Worm (Caenorhabditis elegans) whole organism, early embryonic: ENCODE measurements around the gene W02A2.9.

Experiments
- B0310.2 ChIP-seq: sonication (generic microtip); optimal IDR thresholded peaks from 2 replicates; lab custom pipeline; 2016; ENCODE audit warnings: mild to moderate bottlenecking, missing genetic modification characterization, missing compliant biosample characterization
- F13C5.2 ChIP-seq: sonication (generic microtip); optimal IDR thresholded peaks from 2 replicates; lab custom pipeline; 2017; ENCODE audit warnings: mild to moderate bottlenecking, missing genetic modification characterization, inconsistent platforms, missing compliant biosample characterization
- aly-1 ChIP-seq: sonication (generic microtip); optimal IDR thresholded peaks from 2 replicates; lab custom pipeline; 2016; ENCODE audit warnings: missing genetic modification characterization, missing compliant biosample characterization
- ama-1 ChIP-seq: fragments of 150-350 bp; optimal IDR thresholded peaks from 2 replicates; lab custom pipeline; 2014
- ceh-13 ChIP-seq: fragments of 200-800 bp; sonication (Bioruptor generic); optimal IDR thresholded peaks from 2 replicates; lab custom pipeline; 2018; ENCODE audit warnings: mild to moderate bottlenecking, missing genetic modification characterization, missing compliant biosample characterization
- ceh-36 ChIP-seq: sonication (generic microtip); optimal IDR thresholded peaks from 2 replicates; lab custom pipeline; 2016; ENCODE audit warnings: missing genetic modification characterization, inconsistent platforms, missing compliant biosample characterization
- ets-7 ChIP-seq: sonication (generic microtip); optimal IDR thresholded peaks from 2 replicates; lab custom pipeline; 2016; ENCODE audit warnings: missing genotype, missing genetic modification characterization, missing compliant biosample characterization
- flt-1 ChIP-seq: fragments of 200-800 bp; sonication (Bioruptor generic); IDR thresholded peaks from 2 replicates; pipeline ENCODE4 v1.3.6; 2022; ENCODE audit warnings: missing genetic modification characterization, missing compliant biosample characterization
- hmbx-1 ChIP-seq: sonication (generic microtip); optimal IDR thresholded peaks from 2 replicates; lab custom pipeline; 2016; ENCODE audit warnings: mild to moderate bottlenecking, missing genetic modification characterization, missing compliant biosample characterization
- hmg-4 ChIP-seq: fragments of 200-800 bp; sonication (Bioruptor generic); optimal IDR thresholded peaks from 2 replicates; lab custom pipeline; 2018; ENCODE audit warnings: mild to moderate bottlenecking, missing genetic modification characterization, missing compliant biosample characterization
- hnd-1 ChIP-seq: sonication (generic microtip); optimal IDR thresholded peaks from 2 replicates; lab custom pipeline; 2016; ENCODE audit warnings: missing genetic modification characterization, missing compliant biosample characterization
- pes-1 ChIP-seq: fragments of 200-800 bp; sonication (Bioruptor generic); IDR thresholded peaks from 2 replicates; pipeline ENCODE4 v1.3.6; 2022; ENCODE audit warnings: missing genetic modification reagents, missing genetic modification characterization, missing compliant biosample characterization
- scrt-1 ChIP-seq: fragments of 200-800 bp; sonication (Bioruptor generic); IDR thresholded peaks from 2 replicates; pipeline ENCODE4 v1.3.6; 2022; ENCODE audit warnings: missing genetic modification characterization, missing compliant biosample characterization
- sea-1 ChIP-seq: fragments of 200-800 bp; sonication (Bioruptor generic); conservative IDR thresholded peaks from 2 replicates; pipeline ENCODE4 v1.3.6; 2022; ENCODE audit warnings: missing genetic modification characterization, missing compliant biosample characterization
- tbx-11 ChIP-seq: fragments of 200-800 bp; sonication (Bioruptor generic); IDR thresholded peaks from 2 replicates; pipeline ENCODE4 v1.3.6; 2022; ENCODE audit warnings: missing genetic modification characterization, missing compliant biosample characterization
- tbx-37 ChIP-seq: fragments of 200-800 bp; sonication (Bioruptor generic); conservative IDR thresholded peaks from 2 replicates; pipeline ENCODE4 v1.3.6; 2022; ENCODE audit warnings: missing genetic modification reagents, missing genetic modification characterization, missing compliant biosample characterization
- tra-4 ChIP-seq: sonication (generic microtip); optimal IDR thresholded peaks from 2 replicates; lab custom pipeline; 2017; ENCODE audit warnings: missing genetic modification characterization, missing compliant biosample characterization

The W02A2.9 gene

DNA sequence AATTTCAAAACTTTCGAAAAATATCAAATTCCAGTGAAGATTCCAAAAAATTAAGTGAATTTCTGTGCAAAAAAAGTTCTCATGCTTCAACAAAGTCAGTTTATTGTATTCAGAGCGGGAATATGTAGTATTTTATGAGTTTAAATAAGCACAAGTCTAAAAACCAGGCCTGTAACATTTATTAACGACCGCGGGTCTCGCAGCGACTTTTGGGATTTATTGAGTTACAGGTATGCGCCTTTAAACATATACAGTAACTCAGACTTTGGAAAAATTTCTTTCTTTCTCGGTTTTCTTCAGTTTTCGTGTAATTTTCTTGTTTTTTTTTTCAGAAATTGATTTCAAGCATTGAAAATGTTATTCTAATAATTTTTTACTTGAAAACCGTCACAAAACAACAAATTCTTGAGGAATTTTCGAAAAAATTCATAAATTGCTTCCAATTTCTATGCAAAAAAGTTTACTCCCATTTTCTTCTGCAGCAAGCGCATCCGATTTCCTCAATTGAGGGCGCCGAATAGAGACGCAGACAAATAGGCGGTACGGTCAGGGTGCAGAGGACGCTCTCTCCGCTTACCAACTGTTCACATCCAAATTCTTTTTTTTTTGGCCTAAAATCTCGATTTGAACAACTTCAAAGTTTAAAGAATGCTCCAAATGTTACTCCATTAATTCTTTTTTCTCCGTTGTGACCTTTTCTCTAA lies 36.0 kb upstream of the W02A2.9 start:
- TF ChIP-seq hmg-4 (no peak), pes-1 (no peak), flt-1 (GFP tag; lab: Robert Waterston, UW) (no peak), tbx-37 (GFP tag; lab: Robert Waterston, UW) (no peak), aly-1 (no peak), hnd-1 (no peak), ceh-36 (tag; lab: Kevin White, UChicago) (no peak), tbx-11 (GFP tag; lab: Robert Waterston, UW) (no peak), sea-1 (GFP tag; lab: Robert Waterston, UW) (no peak), ets-7 (tag; lab: Kevin White, UChicago) (no peak), B0310.2 (tag; lab: Kevin White, UChicago) (no peak), F13C5.2 (tag; lab: Kevin White, UChicago) (no peak), ama-1 (lab: Kevin White, UChicago) (no peak), hmbx-1 (no peak), tra-4 (tag; lab: Kevin White, UChicago) (no peak), ceh-13 (no peak), scrt-1 (GFP tag; lab: Robert Waterston, UW) (no peak)

DNA sequence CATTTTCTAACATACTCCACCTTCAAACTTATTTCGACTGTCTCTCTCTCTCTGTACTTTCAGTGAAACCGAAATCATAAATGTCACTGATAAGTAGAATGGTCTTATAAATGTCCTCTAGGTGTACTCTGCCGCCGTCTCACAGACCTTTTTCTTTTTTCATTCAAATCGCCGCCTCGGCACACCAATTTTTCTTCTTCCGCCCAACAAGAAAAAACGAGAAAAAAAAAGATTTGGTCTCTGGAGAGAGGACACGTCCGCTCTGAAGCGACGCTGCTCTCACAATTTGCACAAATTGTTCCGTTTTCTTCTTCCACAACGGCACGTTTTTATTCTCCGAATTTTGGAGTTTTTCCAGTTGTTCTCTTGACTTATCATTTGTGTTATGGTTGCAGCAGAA lies 34.3 kb upstream of the W02A2.9 start:
- TF ChIP-seq pes-1 (no peak), sea-1 (GFP tag; lab: Robert Waterston, UW) (no peak)

DNA sequence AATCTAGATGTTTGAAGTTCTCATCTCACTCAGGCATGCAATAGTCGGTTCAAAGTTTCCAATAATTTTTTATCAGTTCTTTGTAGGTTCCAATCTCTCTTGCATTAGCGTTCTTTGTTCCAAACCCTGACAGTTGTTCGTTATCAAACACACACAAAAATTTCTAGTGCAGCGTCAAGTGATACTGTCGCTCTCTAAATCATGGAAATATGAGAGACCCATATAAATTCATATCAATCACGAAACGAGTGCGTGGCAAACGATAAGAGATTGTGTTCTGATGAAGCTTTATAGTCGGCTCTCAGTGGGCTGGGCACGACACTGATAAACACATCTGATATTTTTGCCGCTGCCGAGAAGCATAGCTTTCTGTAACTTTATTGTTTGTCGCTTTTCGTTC lies 33.3 kb upstream of the W02A2.9 start:
- TF ChIP-seq sea-1 (GFP tag; lab: Robert Waterston, UW), result no peak
- TF ChIP-seq tbx-11 (GFP tag; lab: Robert Waterston, UW), result no peak
- no peak for TF ChIP-seq hmbx-1
- no peak for TF ChIP-seq B0310.2 (tag; lab: Kevin White, UChicago)

DNA sequence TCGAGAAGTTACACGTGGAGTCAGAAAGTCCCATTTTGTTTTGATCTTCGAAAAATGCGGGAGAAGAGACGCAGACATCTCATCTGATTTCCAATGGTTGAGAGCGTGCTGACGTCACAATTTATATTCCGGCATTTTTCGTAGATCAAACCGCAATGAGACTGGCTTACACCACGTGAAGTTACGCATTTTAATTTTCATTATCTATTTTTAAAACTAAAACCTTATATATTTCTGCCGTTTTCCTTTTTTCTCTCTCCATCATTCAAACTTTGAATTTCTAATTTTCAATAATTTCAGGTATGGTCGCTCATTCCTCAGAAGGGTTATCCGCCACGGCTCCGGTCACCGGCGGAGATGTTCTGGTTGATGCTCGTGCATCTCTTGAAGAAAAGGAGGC lies 32.1 kb upstream of the W02A2.9 start, which contains the start of gene fat-1:
TSS of gene fat-1 (plus strand) at position 301 of the 400 bp plus-strand sequence.
- TF ChIP-seq pes-1 (no peak), F13C5.2 (tag; lab: Kevin White, UChicago) (no peak), ets-7 (tag; lab: Kevin White, UChicago) (no peak), tbx-37 (GFP tag; lab: Robert Waterston, UW) (no peak), hmbx-1 (no peak)

DNA sequence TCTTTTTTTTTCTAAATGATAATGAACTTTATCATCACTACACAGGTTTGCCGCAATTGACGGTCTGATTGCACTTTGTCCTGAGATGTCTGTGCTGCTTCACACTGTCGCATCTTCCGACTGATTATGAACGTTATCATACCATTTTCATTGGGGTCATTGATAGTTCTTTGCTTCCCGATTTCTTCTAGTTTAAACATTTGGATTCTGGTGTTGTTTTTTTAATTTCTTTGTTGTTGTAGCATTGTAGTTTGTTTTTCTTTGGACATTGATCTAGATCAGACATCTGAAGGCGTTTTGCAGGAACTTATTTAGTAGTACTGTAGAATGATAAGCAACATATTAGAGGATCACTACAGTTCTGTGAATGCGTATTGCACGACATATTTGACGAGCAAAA lies 28.7 kb upstream of the W02A2.9 start:
- no peak for TF ChIP-seq scrt-1 (GFP tag; lab: Robert Waterston, UW)
- no peak for TF ChIP-seq sea-1 (GFP tag; lab: Robert Waterston, UW)
- no peak for TF ChIP-seq tbx-11 (GFP tag; lab: Robert Waterston, UW)
- TF ChIP-seq ama-1 (lab: Kevin White, UChicago), result no peak
- no peak for TF ChIP-seq pes-1
- no peak for TF ChIP-seq ceh-13
- TF ChIP-seq ceh-36 (tag; lab: Kevin White, UChicago), result no peak
- no peak for TF ChIP-seq hmg-4
- no peak for TF ChIP-seq tbx-37 (GFP tag; lab: Robert Waterston, UW)
- no peak for TF ChIP-seq hnd-1
- no peak for TF ChIP-seq tra-4 (tag; lab: Kevin White, UChicago)
- no peak for TF ChIP-seq F13C5.2 (tag; lab: Kevin White, UChicago)
- TF ChIP-seq flt-1 (GFP tag; lab: Robert Waterston, UW), result no peak
- TF ChIP-seq hmbx-1, result no peak
- TF ChIP-seq ets-7 (tag; lab: Kevin White, UChicago), result no peak

DNA sequence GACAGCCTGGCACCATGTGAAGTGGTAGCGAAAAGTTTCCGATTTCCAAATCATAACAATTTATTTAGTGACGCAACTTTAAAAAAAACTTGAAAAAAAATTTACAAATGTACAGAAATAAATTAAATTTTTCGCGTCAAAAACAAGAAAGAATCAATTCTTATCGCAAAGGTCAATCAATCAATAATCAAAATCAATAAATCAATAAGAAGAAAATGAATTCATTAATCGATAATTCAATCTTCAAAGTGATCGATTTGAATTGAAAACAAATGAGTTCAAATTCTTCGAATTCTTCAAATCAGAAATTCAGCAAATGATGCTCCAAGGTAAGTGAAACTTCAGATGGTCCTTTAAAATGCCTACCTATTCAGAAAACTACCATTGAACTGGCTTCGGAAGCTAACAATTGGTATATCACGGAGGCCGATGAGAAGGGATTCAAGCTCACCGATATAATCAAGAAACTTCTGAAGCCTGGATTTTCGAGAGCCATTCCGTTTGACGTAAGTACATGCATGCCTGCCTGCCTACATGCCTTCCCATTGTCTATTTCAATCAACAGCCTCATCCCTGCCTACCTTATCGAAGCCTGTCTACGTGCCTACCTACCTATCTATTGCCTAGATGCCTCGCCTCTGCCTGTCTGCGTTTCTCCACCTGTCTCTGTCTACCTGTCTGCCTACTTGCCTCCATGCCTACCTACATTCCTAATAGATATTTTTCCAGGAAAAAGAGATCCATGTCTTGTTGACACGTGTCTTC lies 27.4 kb upstream of the W02A2.9 start:
- TF ChIP-seq F13C5.2 (tag; lab: Kevin White, UChicago), result no peak
- no peak for TF ChIP-seq ets-7 (tag; lab: Kevin White, UChicago)
- no peak for TF ChIP-seq ceh-13
- TF ChIP-seq aly-1, result no peak
- TF ChIP-seq pes-1, result no peak
- TF ChIP-seq tbx-11 (GFP tag; lab: Robert Waterston, UW), result no peak

DNA sequence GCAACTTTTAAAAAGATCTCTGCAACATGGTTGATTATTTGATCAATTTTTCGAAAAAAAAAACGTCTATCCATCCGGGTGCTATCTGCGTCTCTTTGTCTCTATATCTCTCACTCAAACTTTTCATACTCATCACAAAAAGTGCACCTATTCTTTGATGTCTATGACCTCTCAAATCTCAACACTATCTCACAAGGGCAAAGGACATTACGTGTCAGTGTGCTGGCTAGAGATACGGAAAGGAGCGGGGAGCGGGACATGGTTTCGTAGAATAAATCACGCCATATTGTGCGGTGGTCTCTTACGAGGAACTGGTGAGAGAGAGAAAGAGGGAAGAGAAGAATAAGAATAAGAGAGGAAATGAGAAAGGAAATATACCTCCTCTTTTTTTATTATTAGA lies 25.0 kb upstream of the W02A2.9 start:
- no peak for TF ChIP-seq hmg-4
- TF ChIP-seq ama-1 (lab: Kevin White, UChicago), result no peak
- no peak for TF ChIP-seq aly-1
- no peak for TF ChIP-seq ceh-13
- TF ChIP-seq tbx-37 (GFP tag; lab: Robert Waterston, UW), result no peak
- TF ChIP-seq tbx-11 (GFP tag; lab: Robert Waterston, UW), result no peak
- no peak for TF ChIP-seq tra-4 (tag; lab: Kevin White, UChicago)

DNA sequence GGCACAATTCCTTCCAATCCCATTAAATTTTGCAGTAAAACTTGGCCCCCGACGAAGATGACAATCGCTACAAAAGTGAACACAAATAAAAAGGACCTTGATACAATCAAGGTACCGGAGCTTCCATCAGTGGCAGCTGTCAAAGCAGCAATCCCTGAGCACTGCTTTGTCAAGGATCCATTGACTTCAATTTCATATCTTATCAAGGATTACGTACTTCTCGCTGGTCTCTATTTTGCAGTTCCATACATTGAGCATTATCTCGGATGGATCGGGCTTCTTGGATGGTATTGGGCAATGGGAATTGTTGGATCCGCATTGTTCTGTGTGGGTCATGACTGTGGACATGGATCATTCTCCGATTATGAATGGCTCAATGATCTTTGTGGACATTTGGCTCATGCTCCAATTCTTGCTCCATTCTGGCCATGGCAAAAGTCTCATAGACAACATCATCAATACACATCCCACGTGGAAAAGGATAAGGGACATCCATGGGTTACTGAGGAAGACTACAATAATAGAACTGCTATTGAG lies 23.6 kb upstream of the W02A2.9 start, which contains the start of gene fat-2:
TSS of gene fat-2 (plus strand) at position 51 of the 537 bp plus-strand sequence.
- TF ChIP-seq tra-4 (tag; lab: Kevin White, UChicago), result no peak
- no peak for TF ChIP-seq F13C5.2 (tag; lab: Kevin White, UChicago)
- no peak for TF ChIP-seq hmg-4
- TF ChIP-seq ceh-13, result no peak
- TF ChIP-seq aly-1, result no peak
- no peak for TF ChIP-seq ets-7 (tag; lab: Kevin White, UChicago)
- TF ChIP-seq flt-1 (GFP tag; lab: Robert Waterston, UW), result no peak
- no peak for TF ChIP-seq ceh-36 (tag; lab: Kevin White, UChicago)
- TF ChIP-seq scrt-1 (GFP tag; lab: Robert Waterston, UW), result no peak
- TF ChIP-seq hnd-1, result no peak
- no peak for TF ChIP-seq B0310.2 (tag; lab: Kevin White, UChicago)
- no peak for TF ChIP-seq tbx-11 (GFP tag; lab: Robert Waterston, UW)
- no peak for TF ChIP-seq sea-1 (GFP tag; lab: Robert Waterston, UW)
- no peak for TF ChIP-seq hmbx-1
- no peak for TF ChIP-seq pes-1
